Fruit fly (Drosophila melanogaster): ENCODE results near the gene Rbsn-5.

Gene Rbsn-5

dm6 chr2L:8159498-8159897, at the start of gene Rbsn-5, which contains the start of gene PAPLA1 (continued):
- TF ChIP-seq dmrt11E (tag; optimal IDR thresholded peaks at IDR 0.05) (peak; percentile 76), ham (GFP tag; IDR thresholded peaks at IDR 0.05) (peak; percentile 87), Lim3 (GFP tag; IDR thresholded peaks at IDR 0.05) (peak; percentile 58; the same call in 1 of the 2 replicates), lmd (GFP tag; IDR thresholded peaks at IDR 0.05) (peak; percentile 93), CG17359 (tag; optimal IDR thresholded peaks at IDR 0.05) (peak; percentile 92), zen (tag; optimal IDR thresholded peaks at IDR 0.05) (peak; percentile 92), CG7357 (GFP tag; IDR thresholded peaks at IDR 0.05) (peak; percentile 84), seq (GFP tag; IDR thresholded peaks at IDR 0.05) (peak; percentile 80), tgo (GFP tag; IDR thresholded peaks at IDR 0.05) (peak; percentile 92), usp (GFP tag; optimal IDR thresholded peaks at IDR 0.05) (no peak), chif (GFP tag; optimal IDR thresholded peaks at IDR 0.05) (peak; percentile 95), CG13775 (GFP tag; optimal IDR thresholded peaks at IDR 0.05) (peak; percentile 92), CG17829 (tag; optimal IDR thresholded peaks at IDR 0.05) (peak; percentile 93), slou (GFP tag; optimal IDR thresholded peaks at IDR 0.05) (peak; percentile 96), CG17612 (GFP tag; IDR thresholded peaks at IDR 0.05) (peak; percentile 88), CG34224 (GFP tag; IDR thresholded peaks at IDR 0.05; ENCODE audit: partially characterized antibody) (no peak), sd (tag; optimal IDR thresholded peaks at IDR 0.05) (peak; percentile 86), aop (GFP tag; IDR thresholded peaks at IDR 0.05) (peak; percentile 68; the same call in 1 of the 2 replicates), Hr39 (optimal IDR thresholded peaks at IDR 0.05) (no peak), fd102C (GFP tag; optimal IDR thresholded peaks at IDR 0.05) (no peak), CG10462 (GFP tag; optimal IDR thresholded peaks at IDR 0.05) (peak; percentile 88), CG2202 (tag; optimal IDR thresholded peaks at IDR 0.05) (peak; percentile 79), inv (GFP tag; IDR thresholded peaks at IDR 0.05; ENCODE audit: partially characterized antibody) (no peak), dysf (GFP tag; IDR thresholded peaks at IDR 0.05) (peak; percentile 94), Gug (GFP tag; IDR thresholded peaks at IDR 0.05) (peak; percentile 91), amos (GFP tag; IDR thresholded peaks at IDR 0.05; ENCODE audit: partially characterized antibody) (peak; percentile 5; the same call in 1 of the 2 replicates), Sin3A (optimal IDR thresholded peaks at IDR 0.05) (peak; percentile 25), run (tag; optimal IDR thresholded peaks at IDR 0.05) (peak; percentile 76), crp (GFP tag; optimal IDR thresholded peaks at IDR 0.05) (peak; percentile 24 to 78), CG13287 (GFP tag; IDR thresholded peaks at IDR 0.05; ENCODE audit: partially characterized antibody) (no peak; the same call in 1 of the 2 replicates), CG10366 (GFP tag; IDR thresholded peaks at IDR 0.05) (peak; percentile 90), Mad (GFP tag; optimal IDR thresholded peaks at IDR 0.05) (peak; percentile 91), CG8388 (GFP tag; optimal IDR thresholded peaks at IDR 0.05) (peak; percentile 90), Taf1 (GFP tag; IDR thresholded peaks at IDR 0.05) (peak; percentile 78), slbo (GFP tag; IDR thresholded peaks at IDR 0.05) (peak; percentile 97), CG11085 (GFP tag; IDR thresholded peaks at IDR 0.05) (peak; percentile 91), CG14860 (GFP tag; IDR thresholded peaks at IDR 0.05; ENCODE audit: partially characterized antibody) (no peak), nau (GFP tag; optimal IDR thresholded peaks at IDR 0.05) (peak; percentile 78), dan (GFP tag; IDR thresholded peaks at IDR 0.05) (peak; percentile 43; the same call in 1 of the 2 replicates), sens-2 (GFP tag; IDR thresholded peaks at IDR 0.05) (peak; percentile 75), rib (GFP tag; IDR thresholded peaks at IDR 0.05) (peak; percentile 82), CG11695 (GFP tag; IDR thresholded peaks at IDR 0.05) (peak; percentile 87), NK7.1 (GFP tag; optimal IDR thresholded peaks at IDR 0.05) (peak; percentile 77), ATbp (GFP tag; optimal IDR thresholded peaks at IDR 0.05) (peak; percentile 83), CG8359 (GFP tag; optimal IDR thresholded peaks at IDR 0.05; ENCODE audit: borderline replicate concordance) (peak; percentile 62), CG1024 (GFP tag; IDR thresholded peaks at IDR 0.05) (peak; percentile 76), so (GFP tag; IDR thresholded peaks at IDR 0.05) (peak; percentile 88), corto (GFP tag; optimal IDR thresholded peaks at IDR 0.05) (peak; percentile 83), fru (optimal IDR thresholded peaks at IDR 0.05) (no peak), HLH54F (GFP tag; optimal IDR thresholded peaks at IDR 0.05) (peak; percentile 96), lola (GFP tag; optimal IDR thresholded peaks at IDR 0.05) (peak in 1 of 3 experiments; percentile 87)

All from whole organism, embryonic.